Worm (Caenorhabditis elegans) whole organism, L4 larva: ENCODE results near the gene B0507.9.

Experiments used
- ceh-62 ChIP-seq: sonication (generic microtip); optimal IDR thresholded peaks from 2 replicates; lab custom pipeline; 2017; ENCODE audit warnings: missing biosample characterization, missing genetic modification characterization
- ces-1 ChIP-seq: fragments of 150-350 bp; sonication (generic microtip); optimal IDR thresholded peaks from 4 replicates; lab custom pipeline; 2014; ENCODE audit warnings: missing biosample characterization, missing genetic modification reagents, missing genetic modification characterization
- ctbp-1 ChIP-seq: fragments of 200-800 bp; sonication (Bioruptor generic); IDR thresholded peaks from 2 replicates; pipeline ENCODE4 v1.3.6; 2022; ENCODE audit warnings: missing genetic modification reagents, missing genetic modification characterization, missing compliant biosample characterization
- egl-27 ChIP-seq: sonication (generic microtip); optimal IDR thresholded peaks from 3 replicates; lab custom pipeline; 2017; ENCODE audit warnings: missing biosample characterization, missing genetic modification reagents, missing genetic modification characterization
- mes-2 ChIP-seq: sonication (generic microtip); optimal IDR thresholded peaks from 2 replicates; lab custom pipeline; 2016; ENCODE audit warnings: missing genotype, mild to moderate bottlenecking, missing genetic modification characterization, missing compliant biosample characterization; ENCODE audit not compliant: poor library complexity, severe bottlenecking
- mxl-2 ChIP-seq: fragments of 200-800 bp; sonication (Bioruptor generic); conservative IDR thresholded peaks from 2 replicates; pipeline ENCODE4 v1.3.6; 2022; ENCODE audit warnings: missing genetic modification reagents, missing genetic modification characterization, missing compliant biosample characterization
- nhr-28 ChIP-seq: fragments of 150-350 bp; optimal IDR thresholded peaks from 2 replicates; lab custom pipeline; 2014; ENCODE audit warnings: missing biosample characterization, missing genetic modification characterization
- nhr-41 ChIP-seq: fragments of 200-800 bp; sonication (Bioruptor generic); IDR thresholded peaks from 2 replicates; pipeline ENCODE4 v1.3.6; 2022; ENCODE audit warnings: missing genetic modification reagents, missing genetic modification characterization, missing compliant biosample characterization
- nhr-77 ChIP-seq: fragments of 150-350 bp; optimal IDR thresholded peaks from 2 replicates; lab custom pipeline; 2014; ENCODE audit warnings: missing biosample characterization, missing genetic modification characterization
- pqm-1 ChIP-seq: sonication (generic microtip); optimal IDR thresholded peaks from 2 replicates; lab custom pipeline; 2017; ENCODE audit warnings: missing biosample characterization, missing genetic modification characterization
- spr-3 ChIP-seq: fragments of 200-800 bp; sonication (Bioruptor generic); optimal IDR thresholded peaks from 2 replicates; lab custom pipeline; 2018; ENCODE audit warnings: mild to moderate bottlenecking, missing genetic modification characterization, missing compliant biosample characterization
- unc-130 ChIP-seq: sonication (generic microtip); optimal IDR thresholded peaks from 2 replicates; lab custom pipeline; 2016; ENCODE audit warnings: missing genetic modification reagents, missing genetic modification characterization, missing compliant biosample characterization

DNA sequence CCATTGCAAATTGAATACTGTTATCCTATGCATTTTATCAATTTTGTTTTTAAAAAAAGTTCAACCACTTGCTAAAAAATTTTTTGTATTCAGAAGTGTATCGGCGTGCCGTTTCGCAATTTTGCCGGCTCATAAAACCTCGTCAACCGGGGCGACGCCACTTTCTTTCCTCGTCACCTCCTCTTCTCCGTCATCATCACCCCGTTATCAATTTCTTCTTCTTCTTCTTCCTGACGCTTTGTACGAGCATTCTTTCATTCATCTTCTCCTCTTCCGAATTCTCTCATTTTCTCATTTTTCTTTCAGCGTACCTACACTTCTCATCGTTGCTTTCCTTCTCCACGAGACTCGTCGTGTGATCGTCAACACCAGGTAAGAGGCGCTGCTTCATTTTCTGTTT, 20.4 kb upstream of the B0507.9 start, which contains the start of gene sup-37:
- no peak for TF ChIP-seq pqm-1 (tag; lab: Kevin White, UChicago)
- no peak for TF ChIP-seq spr-3 (GFP tag; lab: Kevin White, UChicago)
- no peak for TF ChIP-seq ceh-62 (tag; lab: Kevin White, UChicago)
- TF ChIP-seq mxl-2 (GFP tag; lab: Robert Waterston, UW), result no peak
- no peak for TF ChIP-seq nhr-41 (GFP tag; lab: Robert Waterston, UW)
- no peak for TF ChIP-seq ces-1
- TF ChIP-seq nhr-28 (tag; lab: Kevin White, UChicago), result no peak
- TF ChIP-seq nhr-77 (tag; lab: Kevin White, UChicago), result no peak
- TF ChIP-seq unc-130, result no peak
- no peak for TF ChIP-seq mes-2 (tag; lab: Kevin White, UChicago)
- TF ChIP-seq ctbp-1 (GFP tag; lab: Robert Waterston, UW), result no peak
- no peak for TF ChIP-seq egl-27
